Worm (Caenorhabditis elegans): ENCODE results near the gene Y73F8A.5.
"Not testable (repeated sequence)": the region's sequence is repeated elsewhere in the genome, so short reads cannot be mapped to it uniquely, and the experiment has no call there.

Y73F8A.5 gene

ce11 chrIV:15289508-15289907 lies 29.8 kb downstream of the Y73F8A.5 start:
- no peak for TF ChIP-seq dao-5 (tag; optimal IDR thresholded peaks at IDR 0.05)
- no peak for TF ChIP-seq W03F9.2 (tag; optimal IDR thresholded peaks at IDR 0.05)
- TF ChIP-seq him-1 (tag; optimal IDR thresholded peaks at IDR 0.05): no peak

- TF ChIP-seq dao-5 (tag; optimal IDR thresholded peaks at IDR 0.05) (no peak), W03F9.2 (tag; optimal IDR thresholded peaks at IDR 0.05) (no peak), him-1 (tag; optimal IDR thresholded peaks at IDR 0.05) (no peak)
Observed at ce11 chrIV:15291162-15291561, 31.5 kb downstream of the Y73F8A.5 start, which contains the start of gene pqn-90. pqn-90 (minus strand) TSS chrIV:15291262.

- TF ChIP-seq W03F9.2 (tag; optimal IDR thresholded peaks at IDR 0.05) (no peak), dao-5 (tag; optimal IDR thresholded peaks at IDR 0.05) (no peak), him-1 (tag; optimal IDR thresholded peaks at IDR 0.05) (no peak)
Observed at ce11 chrIV:15291607-15292006, 31.9 kb downstream of the Y73F8A.5 start, which contains the start of gene pqn-91. pqn-91 (plus strand) TSS chrIV:15291907.

DNA sequence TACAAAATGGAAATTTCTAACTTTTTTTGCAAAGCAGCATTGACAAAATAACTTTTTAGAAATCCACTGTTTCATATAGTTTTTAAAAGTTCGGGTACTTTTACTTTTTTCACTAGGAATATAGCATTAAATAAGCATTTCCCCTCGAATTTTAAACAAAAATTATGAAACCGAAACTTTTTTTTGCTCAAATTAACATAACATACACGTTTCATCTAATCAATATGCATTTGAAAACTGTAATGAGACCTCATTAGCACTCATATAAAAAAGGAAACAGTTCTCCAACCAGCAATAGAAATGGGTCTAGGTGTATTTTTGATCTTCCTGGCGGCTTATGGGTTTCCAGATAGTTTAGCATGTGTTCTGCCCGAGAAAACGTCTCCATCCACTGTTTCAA lies 34.4 kb downstream of the Y73F8A.5 start, which contains the start of gene Y73F8A.10:
Gene Y73F8A.10, plus strand, starts transcription at position 301 of the 400 bp plus-strand sequence.
- TF ChIP-seq W03F9.2 (tag; optimal IDR thresholded peaks at IDR 0.05): no peak
- TF ChIP-seq him-1 (tag; optimal IDR thresholded peaks at IDR 0.05): no peak
- no peak for TF ChIP-seq dao-5 (tag; optimal IDR thresholded peaks at IDR 0.05)

DNA sequence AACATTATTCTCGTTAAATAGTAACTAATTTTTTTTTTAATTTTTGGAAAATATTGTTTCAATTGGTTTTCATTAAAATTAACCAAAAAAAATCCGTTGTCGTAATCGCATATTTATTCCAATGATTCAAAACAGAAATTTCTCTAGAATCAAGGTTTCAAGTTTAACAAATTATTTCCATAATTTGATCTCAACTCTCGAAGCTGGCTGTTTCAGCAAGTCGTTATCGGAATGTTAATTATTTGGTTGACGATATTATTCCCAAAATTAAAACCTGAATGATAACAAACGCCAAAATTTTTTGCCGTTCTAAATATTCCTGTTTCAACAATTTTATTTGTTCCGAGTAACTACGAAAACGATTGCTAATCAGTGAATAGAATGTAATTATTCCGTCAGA lies 40.4 kb downstream of the Y73F8A.5 start:
- no peak for TF ChIP-seq him-1 (tag; optimal IDR thresholded peaks at IDR 0.05)
- no peak for TF ChIP-seq W03F9.2 (tag; optimal IDR thresholded peaks at IDR 0.05)
- TF ChIP-seq dao-5 (tag; optimal IDR thresholded peaks at IDR 0.05): no peak

- no peak for TF ChIP-seq W03F9.2 (tag; optimal IDR thresholded peaks at IDR 0.05)
- TF ChIP-seq him-1 (tag; optimal IDR thresholded peaks at IDR 0.05): no peak
- no peak for TF ChIP-seq dao-5 (tag; optimal IDR thresholded peaks at IDR 0.05)
Observed at ce11 chrIV:15302151-15302550, 42.5 kb downstream of the Y73F8A.5 start, which contains the start of gene best-21. best-21 (plus strand) TSS chrIV:15302451.

DNA sequence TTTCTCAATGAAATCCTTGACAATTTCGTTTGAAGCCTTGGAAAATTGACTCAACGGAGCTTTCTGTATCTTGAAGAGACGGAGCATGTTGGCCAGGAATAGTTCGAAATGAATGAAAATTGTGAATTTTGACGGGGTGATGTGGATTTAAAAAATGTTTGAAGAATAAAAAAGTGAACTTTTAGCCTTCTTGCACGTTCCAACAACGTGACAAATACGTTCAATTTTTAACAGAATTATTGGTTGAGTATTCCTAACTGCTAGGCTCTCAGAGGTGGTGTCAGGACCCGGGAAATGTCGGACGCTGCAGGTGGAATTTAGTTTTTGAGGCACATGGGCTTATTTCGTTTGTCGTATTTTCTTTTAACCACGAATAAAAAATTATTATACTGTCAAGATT lies 51.9 kb downstream of the Y73F8A.5 start, which contains the start of gene Y73F8A.12:
Gene Y73F8A.12, minus strand, starts transcription at position 101 of the 400 bp plus-strand sequence.
- TF ChIP-seq him-1, W03F9.2, dao-5 (tag; optimal IDR thresholded peaks at IDR 0.05): not testable (repeated sequence)

DNA sequence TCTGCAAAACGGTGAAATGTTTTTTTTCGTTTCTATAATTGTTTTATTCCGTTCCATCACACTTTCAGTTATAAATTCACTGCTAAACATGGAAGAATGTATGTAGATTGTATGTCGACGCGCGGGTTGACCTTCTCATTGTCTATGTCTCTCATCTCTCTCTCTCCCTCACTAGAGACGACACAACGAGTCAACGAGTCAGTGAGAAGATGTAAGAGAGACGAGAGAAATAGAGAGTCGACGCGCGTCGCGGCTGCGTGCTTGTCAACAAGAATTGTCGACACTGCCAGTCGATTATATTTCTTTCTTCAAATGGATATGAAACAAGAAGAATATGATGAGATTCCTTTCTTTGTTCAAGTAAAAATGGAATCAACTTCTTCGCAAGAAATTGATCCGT lies 52.3 kb downstream of the Y73F8A.5 start, which contains the start of gene Y73F8A.13:
Gene Y73F8A.13, plus strand, starts transcription at position 240 of the 400 bp plus-strand sequence.
- no peak for TF ChIP-seq W03F9.2 (tag; optimal IDR thresholded peaks at IDR 0.05)
- no peak for TF ChIP-seq him-1 (tag; optimal IDR thresholded peaks at IDR 0.05)
- TF ChIP-seq dao-5 (tag; optimal IDR thresholded peaks at IDR 0.05): no peak

DNA sequence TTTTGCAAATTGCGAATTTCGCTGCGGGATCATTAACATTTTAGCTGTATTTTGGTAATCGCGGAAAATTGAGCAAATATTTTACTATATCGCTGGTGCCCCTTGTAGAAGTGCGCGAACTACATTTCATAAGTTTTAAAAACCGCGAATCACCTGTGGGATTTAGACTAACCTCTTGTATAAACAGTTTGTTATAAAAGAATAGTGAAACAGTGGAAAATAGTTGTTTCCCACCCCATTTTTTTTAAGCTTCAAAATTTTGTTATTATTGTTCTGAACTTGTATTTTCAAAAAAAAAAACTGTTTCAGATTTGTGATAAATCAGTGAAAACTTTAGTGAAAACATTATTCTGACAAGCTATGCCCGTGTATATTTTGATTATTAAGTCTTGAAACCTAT lies 55.8 kb downstream of the Y73F8A.5 start:
- TF ChIP-seq him-1 (tag; optimal IDR thresholded peaks at IDR 0.05): no peak
